Fruit fly (Drosophila melanogaster) whole organism, wandering third instar larva: ENCODE results near the gene CG11333.
A peak's percentile ranks its signal among the peaks of the same experiment; 100 is the strongest.

Experiments
- Abd-B ChIP-seq: fragments of >200 bp; optimal IDR thresholded peaks from 2 replicates; lab custom pipeline; 2017; ENCODE audit warnings: missing biosample characterization, missing genetic modification characterization
- CG9705 ChIP-seq: fragments of 200-800 bp; sonication (Bioruptor generic); optimal IDR thresholded peaks from 2 replicates; lab custom pipeline; 2018; ENCODE audit warnings: missing biosample characterization, mild to moderate bottlenecking, missing genetic modification characterization
- CrebA ChIP-seq: fragments of 200-800 bp; sonication (Bioruptor generic); optimal IDR thresholded peaks from 2 replicates; lab custom pipeline; 2016; ENCODE audit warnings: missing biosample characterization, mild to moderate bottlenecking, missing genetic modification characterization, borderline replicate concordance
- Dfd ChIP-seq: fragments of >200 bp; optimal IDR thresholded peaks from 2 replicates; lab custom pipeline; 2017; ENCODE audit warnings: missing biosample characterization, missing genetic modification characterization
- Dif ChIP-seq: fragments of 200-275, 200-300 bp; sonication (Bioruptor generic); optimal IDR thresholded peaks from 2 replicates; lab custom pipeline; 2018; ENCODE audit warnings: missing biosample characterization, missing genetic modification characterization; ENCODE audit not compliant: partially characterized antibody
- GATAd ChIP-seq: sonication (Bioruptor generic); optimal IDR thresholded peaks from 2 replicates; lab custom pipeline; 2016; ENCODE audit warnings: missing biosample characterization, missing genetic modification characterization
- HLH106 ChIP-seq: fragments of 200-800 bp; optimal IDR thresholded peaks from 3 replicates; lab custom pipeline; 2019; ENCODE audit warnings: missing biosample characterization, mild to moderate bottlenecking, missing genetic modification characterization, moderate library complexity
- Hnf4 ChIP-seq: fragments of 200-800 bp; sonication (Bioruptor generic); optimal IDR thresholded peaks from 2 replicates; lab custom pipeline; 2016; ENCODE audit warnings: missing biosample characterization, mild to moderate bottlenecking, missing genetic modification characterization
- Hr78 ChIP-seq: fragments of >200 bp; optimal IDR thresholded peaks from 2 replicates; lab custom pipeline; 2017; ENCODE audit warnings: missing biosample characterization, missing genetic modification characterization
- Jra ChIP-seq: sonication (Bioruptor generic); optimal IDR thresholded peaks from 2 replicates; lab custom pipeline; 2016; ENCODE audit warnings: missing biosample characterization, missing genetic modification characterization
- Mio ChIP-seq: sonication (Bioruptor generic); optimal IDR thresholded peaks from 2 replicates; lab custom pipeline; 2016; ENCODE audit warnings: missing biosample characterization, missing genetic modification characterization
- Myc ChIP-seq: fragments of >200 bp; optimal IDR thresholded peaks from 2 replicates; lab custom pipeline; 2017
- N ChIP-seq: fragments of >200 bp; optimal IDR thresholded peaks from 2 replicates; lab custom pipeline; 2018; ENCODE audit warnings: missing biosample characterization, missing external identifiers, missing genetic modification characterization
- Rel ChIP-seq, 2 experiments: fragments of 200-800 bp; sonication (Bioruptor generic) in 1 of 2; optimal IDR thresholded peaks; 2 replicates in 1 of 2; 3 replicates in 1 of 2; lab custom pipeline; 2016 to 2019; ENCODE audit warnings: mild to moderate bottlenecking in 2 of 2, missing biosample characterization in 2 of 2, missing genetic modification characterization in 2 of 2, moderate library complexity in 1 of 2
- Sp1 ChIP-seq: fragments of 200-800 bp; sonication (Bioruptor generic); optimal IDR thresholded peaks from 3 replicates; lab custom pipeline; 2019; ENCODE audit warnings: missing biosample characterization, mild to moderate bottlenecking, missing genetic modification characterization, moderate library complexity
- Vsx2 ChIP-seq: fragments of 200-300, 225-300 bp; sonication (Bioruptor generic); optimal IDR thresholded peaks from 2 replicates; lab custom pipeline; 2018; ENCODE audit warnings: missing biosample characterization, missing genetic modification characterization; ENCODE audit not compliant: partially characterized antibody
- br ChIP-seq: fragments of 200-800 bp; sonication (Bioruptor generic); optimal IDR thresholded peaks from 2 replicates; lab custom pipeline; 2016; ENCODE audit warnings: missing biosample characterization, missing genetic modification characterization
- dl ChIP-seq, 2 experiments: fragments of 175-275, 200-275 bp in 1 of 2; fragments of 200-275 bp in 1 of 2; sonication (Bioruptor generic); optimal IDR thresholded peaks; lab custom pipeline; 2018; ENCODE audit warnings: mild to moderate bottlenecking in 2 of 2, missing biosample characterization in 2 of 2, missing genetic modification characterization in 2 of 2, moderate library complexity in 2 of 2; ENCODE audit not compliant: partially characterized antibody in 2 of 2, insufficient read depth in 1 of 2
- dmrt93B ChIP-seq: fragments of 200-800 bp; sonication (Bioruptor generic); optimal IDR thresholded peaks from 2 replicates; lab custom pipeline; 2018; ENCODE audit warnings: missing biosample characterization, mild to moderate bottlenecking, missing genetic modification characterization
- dsf ChIP-seq: sonication (Bioruptor generic); optimal IDR thresholded peaks from 2 replicates; lab custom pipeline; 2016; ENCODE audit warnings: missing biosample characterization, missing genetic modification characterization, borderline replicate concordance
- foxo ChIP-seq, 2 experiments: fragments of 200-800 bp; sonication (Bioruptor generic); optimal IDR thresholded peaks; 2 replicates in 1 of 2; 3 replicates in 1 of 2; lab custom pipeline; 2016 to 2017; ENCODE audit warnings: missing biosample characterization in 2 of 2, missing genetic modification characterization in 2 of 2
- fru ChIP-seq: fragments of 200-800 bp; sonication (Bioruptor generic); optimal IDR thresholded peaks from 3 replicates; lab custom pipeline; 2016; ENCODE audit warnings: missing biosample characterization, mild to moderate bottlenecking, missing genetic modification characterization
- h ChIP-seq: fragments of 200-800 bp; sonication (Bioruptor generic); optimal IDR thresholded peaks from 3 replicates; lab custom pipeline; 2016; ENCODE audit warnings: missing biosample characterization, mild to moderate bottlenecking, missing genetic modification characterization
- jim ChIP-seq: fragments of 175-275, 200-325 bp; sonication (Bioruptor generic); optimal IDR thresholded peaks from 2 replicates; lab custom pipeline; 2016; ENCODE audit warnings: missing biosample characterization, mild to moderate bottlenecking, missing genetic modification characterization
- pan ChIP-seq: fragments of >200 bp; optimal IDR thresholded peaks from 2 replicates; lab custom pipeline; 2017
- rgr ChIP-seq: fragments of 200-800 bp; sonication (Bioruptor generic); optimal IDR thresholded peaks from 3 replicates; lab custom pipeline; 2016; ENCODE audit warnings: missing biosample characterization, mild to moderate bottlenecking, missing genetic modification characterization
- sage ChIP-seq: fragments of 200-800 bp; sonication (Bioruptor generic); optimal IDR thresholded peaks from 2 replicates; lab custom pipeline; 2016; ENCODE audit warnings: missing biosample characterization, mild to moderate bottlenecking, missing genetic modification characterization
- sv ChIP-seq: fragments of 200-800 bp; sonication (Bioruptor generic); optimal IDR thresholded peaks from 3 replicates; lab custom pipeline; 2016; ENCODE audit warnings: missing biosample characterization, missing genetic modification characterization
- tai ChIP-seq: sonication (Bioruptor generic); optimal IDR thresholded peaks from 2 replicates; lab custom pipeline; 2016; ENCODE audit warnings: missing biosample characterization, missing genetic modification characterization
- woc ChIP-seq: sonication (Bioruptor generic); optimal IDR thresholded peaks from 2 replicates; lab custom pipeline; 2016; ENCODE audit warnings: missing biosample characterization, mild to moderate bottlenecking, missing genetic modification characterization

Gene CG11333

DNA sequence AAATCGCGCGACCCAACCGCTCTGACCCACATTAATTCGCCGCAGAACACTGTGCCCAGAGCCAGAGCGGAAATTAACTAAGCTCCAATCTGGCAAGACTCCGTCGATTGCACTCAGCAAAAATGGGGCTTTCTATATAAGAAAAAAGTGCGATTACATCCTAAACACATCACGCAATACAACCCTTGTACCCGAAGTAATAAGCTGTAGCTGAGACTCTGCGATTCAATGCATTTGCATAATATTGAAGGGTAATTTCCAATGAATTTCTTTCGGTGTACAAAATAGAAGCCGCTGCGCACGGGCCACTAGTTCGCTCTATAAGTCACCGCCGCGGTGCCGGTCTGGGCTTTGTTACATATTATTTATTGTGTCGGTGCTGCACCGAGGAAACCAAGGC lies 19.0 kb downstream of the CG11333 start:
- TF ChIP-seq dmrt93B (no peak), CG9705 (GFP tag; lab: Kevin White, UChicago) (no peak), dl (GFP tag; optimal IDR thresholded peaks at IDR 0.05; lab: Kevin White, UChicago; ENCODE audit: insufficient read depth in 1 of 2, partially characterized antibody in 2 of 2) (no peak), sage (no peak), GATAd (no peak), Dfd (GFP tag; lab: Kevin White, UChicago) (no peak), Myc (lab: Kevin White, UChicago) (no peak), pan (no peak), br (GFP tag; lab: Kevin White, UChicago) (no peak), Rel (GFP tag; optimal IDR thresholded peaks at IDR 0.05; lab: Kevin White, UChicago) (no peak), Rel (tag; optimal IDR thresholded peaks at IDR 0.05; lab: Kevin White, UChicago) (no peak), fru (GFP tag; lab: Kevin White, UChicago) (no peak), Jra (GFP tag; lab: Kevin White, UChicago) (no peak), Sp1 (GFP tag; lab: Kevin White, UChicago) (no peak), tai (GFP tag; lab: Kevin White, UChicago) (no peak), Vsx2 (no peak), h (GFP tag; lab: Kevin White, UChicago) (no peak), Hr78 (GFP tag; lab: Kevin White, UChicago) (no peak), woc (GFP tag; lab: Kevin White, UChicago) (no peak), N (GFP tag; lab: Kevin White, UChicago) (no peak)

DNA sequence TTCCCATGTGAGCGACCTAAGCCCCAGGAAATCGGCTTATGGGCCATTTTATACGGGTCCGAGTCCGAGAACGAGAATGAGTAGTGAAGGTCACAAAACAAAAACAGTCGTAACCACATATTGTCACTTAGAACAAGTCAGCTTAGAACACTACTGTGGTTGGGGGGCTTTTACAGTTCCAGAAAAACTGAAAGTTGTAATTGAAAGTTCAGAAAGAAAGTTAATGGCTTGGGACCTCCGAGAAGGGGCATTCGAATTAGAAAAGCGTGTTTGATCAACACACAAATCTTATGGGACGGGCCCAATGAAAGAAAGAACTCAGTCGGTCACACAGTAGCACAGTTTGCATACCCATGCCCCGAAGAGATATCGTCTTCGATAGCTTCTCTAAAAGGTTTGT lies 20.0 kb downstream of the CG11333 start:
- TF ChIP-seq CG9705 (GFP tag; lab: Kevin White, UChicago): no peak
- TF ChIP-seq dl (GFP tag; optimal IDR thresholded peaks at IDR 0.05; lab: Kevin White, UChicago; ENCODE audit: insufficient read depth in 1 of 2, partially characterized antibody in 2 of 2): no peak
- no peak for TF ChIP-seq Jra (GFP tag; lab: Kevin White, UChicago)
- TF ChIP-seq dsf (GFP tag; lab: Kevin White, UChicago): no peak
- TF ChIP-seq woc (GFP tag; lab: Kevin White, UChicago): no peak
- TF ChIP-seq Sp1 (GFP tag; lab: Kevin White, UChicago): no peak
- TF ChIP-seq tai (GFP tag; lab: Kevin White, UChicago): no peak
- TF ChIP-seq pan: no peak
- no peak for TF ChIP-seq Dif (GFP tag; lab: Kevin White, UChicago)
- TF ChIP-seq Dfd (GFP tag; lab: Kevin White, UChicago): no peak
- TF ChIP-seq rgr (GFP tag; lab: Kevin White, UChicago): no peak
- TF ChIP-seq Abd-B (GFP tag; lab: Kevin White, UChicago): no peak
- no peak for TF ChIP-seq GATAd
- TF ChIP-seq jim (GFP tag; lab: Kevin White, UChicago): no peak
- no peak for TF ChIP-seq CrebA (GFP tag; lab: Kevin White, UChicago)
- TF ChIP-seq, all 38 proteins: peak for 0

DNA sequence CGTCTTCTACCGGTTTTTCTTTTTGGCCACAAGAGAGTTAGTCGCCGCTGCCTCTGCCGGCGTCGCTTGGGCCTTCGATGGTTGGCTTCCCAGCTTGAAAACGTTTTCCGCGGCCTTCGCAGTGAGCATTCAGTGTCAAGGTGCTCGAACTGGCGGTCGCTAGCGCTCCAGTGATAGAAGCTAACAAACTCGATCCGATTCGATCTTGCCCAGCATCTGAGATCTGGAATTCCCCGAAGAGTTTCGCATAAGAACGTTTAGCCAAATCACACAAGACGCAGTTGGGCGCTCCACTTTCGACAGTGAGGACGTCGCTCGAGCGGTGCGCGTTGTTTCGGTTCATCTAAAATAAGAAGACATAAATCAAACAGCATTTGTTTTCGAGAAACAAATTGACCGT lies 36.0 kb downstream of the CG11333 start, which contains the start of gene mey:
mey (plus strand) TSS at position 122 of the 400 bp plus-strand sequence.
- TF ChIP-seq dmrt93B (no peak), Rel (GFP tag; optimal IDR thresholded peaks at IDR 0.05; lab: Kevin White, UChicago) (no peak), Rel (tag; optimal IDR thresholded peaks at IDR 0.05; lab: Kevin White, UChicago) (peak; percentile 69)

DNA sequence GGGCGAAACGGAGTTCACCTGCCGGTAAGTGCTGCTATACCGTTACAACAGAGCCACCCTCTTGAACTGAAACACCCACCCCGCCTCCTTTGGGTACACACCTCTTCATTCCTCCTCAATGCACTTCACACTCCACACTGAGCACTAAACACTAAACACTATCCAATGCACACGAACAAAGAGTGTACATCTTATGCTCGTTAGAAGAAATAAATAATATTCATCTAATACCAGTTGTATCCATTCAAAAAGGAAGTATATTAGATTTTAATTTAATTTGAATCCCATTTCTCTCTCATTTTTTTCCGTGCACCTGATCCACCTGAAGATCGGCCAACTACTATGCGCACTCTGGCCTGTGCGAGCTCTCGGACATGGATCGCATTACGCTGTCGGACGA lies 40.6 kb downstream of the CG11333 start:
- TF ChIP-seq Abd-B (GFP tag; lab: Kevin White, UChicago) (no peak), Rel (GFP tag; optimal IDR thresholded peaks at IDR 0.05; lab: Kevin White, UChicago) (no peak), Rel (tag; optimal IDR thresholded peaks at IDR 0.05; lab: Kevin White, UChicago) (no peak), rgr (GFP tag; lab: Kevin White, UChicago) (no peak), N (GFP tag; lab: Kevin White, UChicago) (no peak), HLH106 (tag; lab: Kevin White, UChicago) (no peak), foxo (GFP tag; optimal IDR thresholded peaks at IDR 0.05; lab: Kevin White, UChicago) (peak in 1 of 2 experiments; percentile 7), CrebA (GFP tag; lab: Kevin White, UChicago) (no peak)

DNA sequence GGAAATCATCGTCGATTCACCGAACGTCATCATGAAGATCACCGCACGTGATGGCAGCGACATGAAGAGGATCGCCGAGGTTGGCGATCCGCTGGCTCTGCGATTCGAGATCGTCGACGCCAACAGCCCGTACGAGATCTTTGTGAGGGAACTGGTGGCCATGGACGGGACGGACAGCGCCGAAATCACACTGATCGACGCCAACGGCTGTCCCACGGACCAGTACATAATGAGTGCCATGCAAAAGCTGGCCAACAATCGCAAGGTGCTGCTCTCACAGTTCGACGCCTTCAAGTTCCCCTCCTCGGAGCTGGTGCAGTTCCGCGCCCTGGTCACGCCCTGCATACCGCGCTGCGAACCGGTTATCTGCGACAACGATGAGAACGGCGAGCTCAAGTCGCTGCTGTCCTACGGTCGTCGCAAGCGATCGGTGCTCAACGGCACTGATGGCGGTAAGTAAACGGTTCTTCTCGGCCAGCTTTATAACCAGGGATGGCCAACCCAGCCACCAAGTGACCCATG lies 41.7 kb downstream of the CG11333 start:
- TF ChIP-seq pan (no peak), Mio (GFP tag; lab: Kevin White, UChicago) (no peak), sv (GFP tag; lab: Kevin White, UChicago) (no peak), dl (GFP tag; optimal IDR thresholded peaks at IDR 0.05; lab: Kevin White, UChicago; ENCODE audit: insufficient read depth in 1 of 2, partially characterized antibody in 2 of 2) (no peak), Dif (GFP tag; lab: Kevin White, UChicago) (peak; percentile 49), Hnf4 (no peak), Vsx2 (peak; percentile 47)
